Worm (Caenorhabditis elegans): ENCODE data around the gene mob-2.

DNA sequence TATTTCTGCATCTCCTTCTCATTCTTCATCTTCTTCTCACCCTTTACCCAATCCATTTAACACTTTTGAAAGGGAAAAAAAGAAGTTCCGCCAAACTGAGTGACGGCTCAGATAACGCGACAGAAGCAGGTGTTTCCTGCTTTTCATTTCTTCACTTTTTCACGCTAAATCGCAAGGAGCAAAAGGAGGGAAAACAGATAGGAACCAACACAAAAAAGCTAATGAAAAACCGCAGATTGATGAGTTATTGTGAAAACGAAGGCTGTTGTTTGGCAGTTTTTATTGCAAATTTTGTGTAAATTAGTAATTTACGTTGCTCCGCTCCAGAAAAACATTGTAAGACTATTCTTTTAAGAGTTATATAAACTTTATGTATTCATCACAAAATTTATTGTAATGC, 30.4 kb upstream of the mob-2 start:
- TF ChIP-seq lin-13 (tag; optimal IDR thresholded peaks at IDR 0.05): no peak
- TF ChIP-seq unc-39 (tag; optimal IDR thresholded peaks at IDR 0.05): no peak
- no peak for TF ChIP-seq mab-5 (tag; optimal IDR thresholded peaks at IDR 0.05)
- TF ChIP-seq elt-1 (tag; optimal IDR thresholded peaks at IDR 0.05; ENCODE audit: borderline replicate concordance, insufficient read depth): no peak
- TF ChIP-seq ces-1 (GFP tag; optimal IDR thresholded peaks at IDR 0.05): no peak
- no peak for TF ChIP-seq cnd-1 (tag; optimal IDR thresholded peaks at IDR 0.05)
- TF ChIP-seq nhr-28 (tag; optimal IDR thresholded peaks at IDR 0.05): no peak
- TF ChIP-seq elt-3 (tag; optimal IDR thresholded peaks at IDR 0.05): no peak
- TF ChIP-seq ztf-11 (tag; optimal IDR thresholded peaks at IDR 0.05): no peak
- TF ChIP-seq unc-62 (GFP tag; optimal IDR thresholded peaks at IDR 0.05): no peak

All from whole organism, mixed stage, embryonic.